Worm (Caenorhabditis elegans): ENCODE results near the gene K06A4.7.

- TF ChIP-seq bed-2 (GFP tag; IDR thresholded peaks at IDR 0.05) (no peak), Y95B8A.8 (GFP tag; IDR thresholded peaks at IDR 0.05) (no peak), tbp1 (GFP tag; optimal IDR thresholded peaks at IDR 0.05) (no peak)
Observed at ce11 chrV:9453933-9454332, 37.4 kb downstream of the K06A4.7 start.

Data from whole organism, young adult.